Worm (Caenorhabditis elegans) whole organism, L3 larva: ENCODE results near the gene T14E8.2.

Source experiments
- ZK546.5 ChIP-seq: sonication (generic microtip); optimal IDR thresholded peaks from 2 replicates; lab custom pipeline; 2017; ENCODE audit warnings: missing biosample characterization, missing genetic modification characterization
- aly-2 ChIP-seq: fragments of 150-350 bp; optimal IDR thresholded peaks from 2 replicates; lab custom pipeline; 2014; ENCODE audit warnings: missing biosample characterization, missing genetic modification characterization
- ama-1 ChIP-seq: fragments of 150-350 bp; optimal IDR thresholded peaks from 2 replicates; lab custom pipeline; 2018
- ceh-16 ChIP-seq: sonication (generic microtip); optimal IDR thresholded peaks from 2 replicates; lab custom pipeline; 2017; ENCODE audit warnings: missing biosample characterization, missing genetic modification characterization
- ceh-28 ChIP-seq: fragments of 150-350 bp; optimal IDR thresholded peaks from 2 replicates; lab custom pipeline; 2014; ENCODE audit warnings: missing biosample characterization, missing genetic modification reagents, missing genetic modification characterization
- ceh-82 ChIP-seq: fragments of 150-350 bp; optimal IDR thresholded peaks from 2 replicates; lab custom pipeline; 2014; ENCODE audit warnings: missing biosample characterization, missing genetic modification characterization
- ceh-9 ChIP-seq: sonication (generic microtip); optimal IDR thresholded peaks from 2 replicates; lab custom pipeline; 2018; ENCODE audit warnings: missing biosample characterization, missing genetic modification characterization
- egl-27 ChIP-seq: sonication (generic microtip); optimal IDR thresholded peaks from 4 replicates; lab custom pipeline; 2017; ENCODE audit warnings: missing biosample characterization, missing genetic modification reagents, missing genetic modification characterization
- egl-5 ChIP-seq: fragments of 150-350 bp; optimal IDR thresholded peaks from 2 replicates; lab custom pipeline; 2017; ENCODE audit warnings: missing biosample characterization, missing genetic modification reagents, missing genetic modification characterization, inconsistent platforms
- elt-2 ChIP-seq: sonication (generic microtip); optimal IDR thresholded peaks from 2 replicates; lab custom pipeline; 2016; ENCODE audit warnings: missing genetic modification reagents, mild to moderate bottlenecking, missing genetic modification characterization, missing compliant biosample characterization
- elt-3 ChIP-seq, 3 experiments: fragments of 150-350 bp in 1 of 3; sonication (generic microtip) in 2 of 3; optimal IDR thresholded peaks; 2 replicates in 2 of 3; 4 replicates in 1 of 3; lab custom pipeline; 2014 to 2017; ENCODE audit warnings: missing biosample characterization in 3 of 3, missing genetic modification characterization in 3 of 3
- eor-1 ChIP-seq, 2 experiments: fragments of 150-350 bp; optimal IDR thresholded peaks; 2 replicates each; lab custom pipeline; 2014 to 2018; ENCODE audit warnings: missing biosample characterization in 2 of 2, missing genetic modification characterization in 2 of 2
- fkh-2 ChIP-seq: fragments of 150-350 bp; optimal IDR thresholded peaks from 2 replicates; lab custom pipeline; 2014; ENCODE audit warnings: missing biosample characterization, missing genetic modification reagents, missing genetic modification characterization
- fos-1 ChIP-seq: fragments of 150-350 bp; optimal IDR thresholded peaks from 2 replicates; lab custom pipeline; 2014; ENCODE audit warnings: missing biosample characterization, missing genetic modification characterization
- hmg-11 ChIP-seq: sonication (generic microtip); optimal IDR thresholded peaks from 2 replicates; lab custom pipeline; 2016; ENCODE audit warnings: missing genetic modification characterization, missing compliant biosample characterization
- jun-1 ChIP-seq: fragments of 150-350 bp; optimal IDR thresholded peaks from 2 replicates; lab custom pipeline; 2014; ENCODE audit warnings: missing biosample characterization, missing genetic modification reagents, missing genetic modification characterization
- lin-15B ChIP-seq: fragments of 150-350 bp; optimal IDR thresholded peaks from 2 replicates; lab custom pipeline; 2014; ENCODE audit warnings: missing biosample characterization, missing genetic modification characterization
- lin-39 ChIP-seq: fragments of 150-350 bp; optimal IDR thresholded peaks from 2 replicates; lab custom pipeline; 2018; ENCODE audit warnings: missing biosample characterization, missing genetic modification reagents, missing genetic modification characterization
- mml-1 ChIP-seq: fragments of 150-350 bp; sonication (generic microtip); optimal IDR thresholded peaks from 3 replicates; lab custom pipeline; 2014; ENCODE audit warnings: missing biosample characterization, missing genetic modification characterization
- nfya-1 ChIP-seq: sonication (generic microtip); optimal IDR thresholded peaks from 2 replicates; lab custom pipeline; 2017; ENCODE audit warnings: missing genetic modification characterization, mild to moderate bottlenecking, missing compliant biosample characterization, antibody characterized with exemption, moderate library complexity; ENCODE audit not compliant: insufficient read depth
- nhr-11 ChIP-seq: fragments of 150-350 bp; optimal IDR thresholded peaks from 2 replicates; lab custom pipeline; 2014; ENCODE audit warnings: missing biosample characterization, missing genetic modification characterization
- nhr-12 ChIP-seq: fragments of 150-350 bp; optimal IDR thresholded peaks from 2 replicates; lab custom pipeline; 2014; ENCODE audit warnings: missing biosample characterization, missing genetic modification characterization
- nhr-23 ChIP-seq: fragments of 150-350 bp; optimal IDR thresholded peaks from 2 replicates; lab custom pipeline; 2014; ENCODE audit warnings: missing biosample characterization, missing genetic modification reagents, missing genetic modification characterization
- nhr-237 ChIP-seq: fragments of 150-350 bp; optimal IDR thresholded peaks from 2 replicates; lab custom pipeline; 2014; ENCODE audit warnings: missing biosample characterization, missing genetic modification characterization
- nhr-25 ChIP-seq: sonication (generic microtip); optimal IDR thresholded peaks from 2 replicates; lab custom pipeline; 2017; ENCODE audit warnings: missing biosample characterization, missing genetic modification characterization
- nhr-28 ChIP-seq: fragments of 150-350 bp; optimal IDR thresholded peaks from 2 replicates; lab custom pipeline; 2014; ENCODE audit warnings: missing biosample characterization, missing genetic modification characterization
- nhr-43 ChIP-seq: sonication (generic microtip); optimal IDR thresholded peaks from 2 replicates; lab custom pipeline; 2016; ENCODE audit warnings: mild to moderate bottlenecking, missing genetic modification characterization, missing compliant biosample characterization; ENCODE audit not compliant: poor library complexity, severe bottlenecking
- nhr-67 ChIP-seq: fragments of 150-350 bp; optimal IDR thresholded peaks from 2 replicates; lab custom pipeline; 2014; ENCODE audit warnings: missing biosample characterization, missing genetic modification characterization
- nhr-76 ChIP-seq: fragments of 150-350 bp; sonication (generic microtip); optimal IDR thresholded peaks from 5 replicates; lab custom pipeline; 2014; ENCODE audit warnings: missing biosample characterization, missing genetic modification characterization
- nhr-77 ChIP-seq: fragments of 150-350 bp; optimal IDR thresholded peaks from 2 replicates; lab custom pipeline; 2014; ENCODE audit warnings: missing biosample characterization, missing genetic modification characterization
- pha-4 ChIP-seq: fragments of 150-350 bp; optimal IDR thresholded peaks from 2 replicates; lab custom pipeline; 2014; ENCODE audit warnings: missing biosample characterization, missing genetic modification reagents, missing genetic modification characterization
- pqm-1 ChIP-seq: fragments of 150-350 bp; optimal IDR thresholded peaks from 2 replicates; lab custom pipeline; 2017; ENCODE audit warnings: missing biosample characterization, missing genetic modification characterization, inconsistent platforms
- sea-2 ChIP-seq: fragments of 150-350 bp; sonication (generic microtip); optimal IDR thresholded peaks from 4 replicates; lab custom pipeline; 2014; ENCODE audit warnings: missing biosample characterization, missing genetic modification reagents, missing genetic modification characterization
- skn-1 ChIP-seq: fragments of 150-350 bp; optimal IDR thresholded peaks from 2 replicates; lab custom pipeline; 2014; ENCODE audit warnings: missing biosample characterization, missing genetic modification characterization
- tbx-2 ChIP-seq: sonication (generic microtip); optimal IDR thresholded peaks from 2 replicates; lab custom pipeline; 2016; ENCODE audit warnings: mild to moderate bottlenecking, missing genetic modification characterization, missing compliant biosample characterization
- ztf-11 ChIP-seq: fragments of 150-350 bp; optimal IDR thresholded peaks from 2 replicates; lab custom pipeline; 2014; ENCODE audit warnings: missing biosample characterization, missing genetic modification characterization
- ztf-4 ChIP-seq: fragments of 150-350 bp; optimal IDR thresholded peaks from 2 replicates; lab custom pipeline; 2014; ENCODE audit warnings: missing biosample characterization, missing genetic modification characterization

The T14E8.2 gene

ce11 chrX:6518537-6518936 is 24.3 kb upstream of the T14E8.2 start, which contains the start of gene ets-4 (continued):
- TF ChIP-seq ceh-9 (no peak), ceh-82 (no peak), lin-39 (no peak), nhr-28 (tag; lab: Kevin White, UChicago) (no peak), ZK546.5 (tag; lab: Kevin White, UChicago) (no peak), mml-1 (tag; lab: Kevin White, UChicago) (no peak), jun-1 (tag; lab: Kevin White, UChicago) (peak; percentile 48), skn-1 (tag; lab: Kevin White, UChicago) (no peak), ama-1 (no peak), ztf-4 (no peak), ztf-11 (tag; lab: Kevin White, UChicago) (no peak), fos-1 (tag; lab: Kevin White, UChicago) (no peak), ceh-28 (tag; lab: Kevin White, UChicago) (peak; percentile 39), egl-5 (tag; lab: Kevin White, UChicago) (no peak)

- TF ChIP-seq ceh-9, result no peak
- TF ChIP-seq pqm-1 (tag; lab: Kevin White, UChicago), result peak; percentile 45
- peak; percentile 29 for TF ChIP-seq pha-4 (tag; lab: Kevin White, UChicago)
- no peak for TF ChIP-seq elt-3 (tag; optimal IDR thresholded peaks at IDR 0.05; lab: Kevin White, UChicago)
- TF ChIP-seq elt-2, result peak; percentile 65
- TF ChIP-seq, all 47 proteins: peak for 3
Observed at ce11 chrX:6519473-6519872, 23.3 kb upstream of the T14E8.2 start.

- TF ChIP-seq lin-15B (tag; lab: Kevin White, UChicago) (no peak), ztf-11 (tag; lab: Kevin White, UChicago) (no peak), nhr-23 (peak; percentile 79)
Observed at ce11 chrX:6519946-6520345, 22.8 kb upstream of the T14E8.2 start.

DNA sequence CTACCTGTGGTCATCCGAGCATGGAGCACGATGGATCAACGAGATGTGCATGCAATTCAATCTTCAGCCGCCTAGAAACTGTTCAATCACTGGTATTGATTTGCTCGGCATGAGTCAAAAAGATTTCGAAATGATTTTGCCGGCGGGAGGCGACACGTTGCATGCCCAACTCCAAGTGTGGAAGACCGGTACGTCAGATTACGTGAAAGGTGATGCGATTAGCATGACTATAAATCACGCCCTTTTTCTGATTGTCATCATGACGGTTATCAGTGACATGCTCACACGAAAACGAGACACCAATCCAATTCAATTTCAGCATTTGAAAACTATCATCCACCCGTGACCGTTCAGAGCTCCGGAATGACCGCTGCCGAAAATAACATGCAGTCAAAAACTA is 22.1 kb upstream of the T14E8.2 start:
- TF ChIP-seq ceh-28 (tag; lab: Kevin White, UChicago), result no peak
- no peak for TF ChIP-seq nhr-12 (tag; lab: Kevin White, UChicago)
- TF ChIP-seq nhr-77 (tag; lab: Kevin White, UChicago), result no peak
- no peak for TF ChIP-seq ceh-16 (tag; lab: Kevin White, UChicago)
- TF ChIP-seq jun-1 (tag; lab: Kevin White, UChicago), result no peak
- peak; percentile 80 for TF ChIP-seq elt-2
- TF ChIP-seq eor-1 (tag; optimal IDR thresholded peaks at IDR 0.05; lab: Kevin White, UChicago), result no peak
- TF ChIP-seq pqm-1 (tag; lab: Kevin White, UChicago), result peak; percentile 41
- TF ChIP-seq nhr-43 (tag; lab: Kevin White, UChicago), result peak; percentile 5
- TF ChIP-seq ceh-82, result no peak
- TF ChIP-seq egl-27 (tag; lab: Kevin White, UChicago), result no peak
- no peak for TF ChIP-seq egl-5 (tag; lab: Kevin White, UChicago)
- TF ChIP-seq nhr-67, result no peak
- TF ChIP-seq tbx-2 (tag; lab: Kevin White, UChicago), result no peak
- TF ChIP-seq ZK546.5 (tag; lab: Kevin White, UChicago), result no peak
- TF ChIP-seq nhr-76 (tag; lab: Kevin White, UChicago), result no peak
- no peak for TF ChIP-seq ztf-4
- TF ChIP-seq mml-1 (tag; lab: Kevin White, UChicago), result no peak
- no peak for TF ChIP-seq aly-2 (tag; lab: Kevin White, UChicago)
- TF ChIP-seq ama-1, result no peak
- TF ChIP-seq nhr-11 (tag; lab: Kevin White, UChicago), result no peak
- TF ChIP-seq sea-2 (GFP tag; lab: Kevin White, UChicago), result no peak
- peak; percentile 82 for TF ChIP-seq skn-1 (tag; lab: Kevin White, UChicago)
- TF ChIP-seq elt-3 (tag; optimal IDR thresholded peaks at IDR 0.05; lab: Kevin White, UChicago), result no peak
- no peak for TF ChIP-seq nhr-25 (tag; lab: Kevin White, UChicago)
- no peak for TF ChIP-seq lin-39
- TF ChIP-seq hmg-11, result no peak
- no peak for TF ChIP-seq nhr-28 (tag; lab: Kevin White, UChicago)
- TF ChIP-seq nfya-1 (tag; lab: Kevin White, UChicago), result no peak
- no peak for TF ChIP-seq ztf-11 (tag; lab: Kevin White, UChicago)
- TF ChIP-seq nhr-237 (tag; lab: Kevin White, UChicago), result no peak
- TF ChIP-seq fkh-2 (tag; lab: Kevin White, UChicago), result no peak
